Fruit fly (Drosophila melanogaster) whole organism, embryonic: Measurements from ENCODE around the gene ver.
A peak's percentile ranks its signal among the peaks of the same experiment; 100 is the strongest.

Source experiments
- Bgb ChIP-seq: fragments of 200-800 bp; sonication (Bioruptor generic); IDR thresholded peaks from 2 replicates; pipeline ENCODE4 v1.3.6; 2022; ENCODE audit warnings: missing biosample characterization, missing genetic modification characterization; ENCODE audit not compliant: partially characterized antibody
- Bteb2 ChIP-seq: fragments of 200-800 bp; sonication (Bioruptor generic); optimal IDR thresholded peaks from 2 replicates; lab custom pipeline; 2016; ENCODE audit warnings: missing biosample characterization, missing genetic modification characterization
- CG10366 ChIP-seq: fragments of 200-800 bp; sonication (Bioruptor generic); IDR thresholded peaks from 2 replicates; pipeline ENCODE4 v1.3.6; 2022; ENCODE audit warnings: missing biosample characterization, missing genetic modification characterization
- CG11504 ChIP-seq: fragments of 200-800 bp; sonication (Bioruptor generic); optimal IDR thresholded peaks from 3 replicates; lab custom pipeline; 2019; ENCODE audit warnings: missing biosample characterization, mild to moderate bottlenecking, missing genetic modification characterization, moderate library complexity
- CG11560 ChIP-seq: fragments of 200-800 bp; sonication (Bioruptor generic); IDR thresholded peaks from 3 replicates; pipeline ENCODE4 v1.3.6; 2022; ENCODE audit warnings: missing biosample characterization, missing genetic modification characterization
- CG12071 ChIP-seq: fragments of 200-800 bp; sonication (Bioruptor generic); optimal IDR thresholded peaks from 3 replicates; lab custom pipeline; 2018; ENCODE audit warnings: missing biosample characterization, mild to moderate bottlenecking, missing genetic modification characterization
- CG12155 ChIP-seq: fragments of 200-800 bp; sonication (Bioruptor generic); optimal IDR thresholded peaks from 3 replicates; lab custom pipeline; 2016; ENCODE audit warnings: missing biosample characterization, missing genetic modification characterization
- CG12236 ChIP-seq: fragments of 200-800 bp; sonication (Bioruptor generic); optimal IDR thresholded peaks from 2 replicates; lab custom pipeline; 2016; ENCODE audit warnings: missing biosample characterization, missing genetic modification characterization
- CG12391 ChIP-seq: fragments of 200-800 bp; sonication (Bioruptor generic); optimal IDR thresholded peaks from 3 replicates; lab custom pipeline; 2018; ENCODE audit warnings: missing biosample characterization, mild to moderate bottlenecking, missing genetic modification characterization, moderate library complexity
- CG14014 ChIP-seq: fragments of 200-800 bp; sonication (Bioruptor generic); IDR thresholded peaks from 2 replicates; pipeline ENCODE4 v1.3.6; 2022; ENCODE audit warnings: missing biosample characterization, missing genetic modification characterization
- CG14050 ChIP-seq: fragments of 200-800 bp; sonication (Bioruptor generic); IDR thresholded peaks from 3 replicates; pipeline ENCODE4 v1.3.6; 2022; ENCODE audit warnings: missing biosample characterization, missing genetic modification characterization
- CG15269 ChIP-seq: fragments of 200-800 bp; sonication (Bioruptor generic); optimal IDR thresholded peaks from 2 replicates; lab custom pipeline; 2018; ENCODE audit warnings: missing biosample characterization, mild to moderate bottlenecking, missing genetic modification characterization, moderate library complexity
- CG16813 ChIP-seq: fragments of 200-800 bp; sonication (Bioruptor generic); IDR thresholded peaks from 3 replicates; pipeline ENCODE4 v1.3.6; 2022; ENCODE audit warnings: missing biosample characterization, missing genetic modification characterization; ENCODE audit not compliant: partially characterized antibody
- CG17359 ChIP-seq: fragments of 200-800 bp; sonication (Bioruptor generic); optimal IDR thresholded peaks from 3 replicates; lab custom pipeline; 2018; ENCODE audit warnings: missing biosample characterization, mild to moderate bottlenecking, missing genetic modification characterization, moderate library complexity
- CG1792 ChIP-seq: fragments of 200-800 bp; sonication (Bioruptor generic); optimal IDR thresholded peaks from 2 replicates; lab custom pipeline; 2016; ENCODE audit warnings: missing biosample characterization, missing genetic modification characterization
- CG32767 ChIP-seq: fragments of 200-800 bp; sonication (Bioruptor generic); IDR thresholded peaks from 2 replicates; pipeline ENCODE4 v1.3.6; 2022; ENCODE audit warnings: missing biosample characterization, missing genetic modification characterization
- CG42726 ChIP-seq: fragments of 200-800 bp; sonication (Bioruptor generic); IDR thresholded peaks from 2 replicates; pipeline ENCODE4 v1.3.6; 2022; ENCODE audit warnings: missing biosample characterization, missing genetic modification characterization; ENCODE audit not compliant: partially characterized antibody
- CG4617 ChIP-seq: fragments of 200-800 bp; sonication (Bioruptor generic); optimal IDR thresholded peaks from 3 replicates; lab custom pipeline; 2016; ENCODE audit warnings: missing biosample characterization, missing genetic modification characterization, borderline replicate concordance
- CG4854 ChIP-seq: fragments of 200-800 bp; sonication (Bioruptor generic); optimal IDR thresholded peaks from 2 replicates; lab custom pipeline; 2016; ENCODE audit warnings: missing biosample characterization, missing genetic modification characterization, inconsistent platforms
- CG5953 ChIP-seq: fragments of 200-800 bp; sonication (Bioruptor generic); IDR thresholded peaks from 2 replicates; pipeline ENCODE4 v1.3.6; 2022; ENCODE audit warnings: missing biosample characterization, missing genetic modification characterization
- CG6175 ChIP-seq: fragments of 200-800 bp; sonication (Bioruptor generic); IDR thresholded peaks from 3 replicates; pipeline ENCODE4 v1.3.6; 2022; ENCODE audit warnings: missing biosample characterization, missing genetic modification characterization
- CG7372 ChIP-seq: fragments of 200-800 bp; sonication (Bioruptor generic); IDR thresholded peaks from 2 replicates; pipeline ENCODE4 v1.3.6; 2022; ENCODE audit warnings: missing biosample characterization, missing genetic modification characterization
- CG7963 ChIP-seq: fragments of 200-800 bp; sonication (Bioruptor generic); IDR thresholded peaks from 3 replicates; pipeline ENCODE4 v1.3.6; 2022; ENCODE audit warnings: missing biosample characterization, missing genetic modification characterization; ENCODE audit not compliant: partially characterized antibody
- CG7987 ChIP-seq: fragments of 200-800 bp; sonication (Bioruptor generic); optimal IDR thresholded peaks from 2 replicates; lab custom pipeline; 2018; ENCODE audit warnings: missing biosample characterization, mild to moderate bottlenecking, missing genetic modification characterization, moderate library complexity
- CHES-1-like ChIP-seq: fragments of 200-800 bp; sonication (Bioruptor generic); optimal IDR thresholded peaks from 2 replicates; lab custom pipeline; 2016; ENCODE audit warnings: missing biosample characterization, missing genetic modification characterization
- Chrac-16 ChIP-seq: fragments of 200-800 bp; sonication (Bioruptor generic); optimal IDR thresholded peaks from 3 replicates; lab custom pipeline; 2016; ENCODE audit warnings: missing biosample characterization, missing genetic modification characterization
- E2f1 ChIP-seq: fragments of 200-800 bp; sonication (Bioruptor generic); IDR thresholded peaks from 2 replicates; pipeline ENCODE4 v1.3.6; 2022; ENCODE audit warnings: missing biosample characterization, missing genetic modification characterization
- Ets97D ChIP-seq: fragments of 200-800 bp; sonication (Bioruptor generic); optimal IDR thresholded peaks from 3 replicates; lab custom pipeline; 2016; ENCODE audit warnings: missing biosample characterization, missing genetic modification characterization
- HLH3B ChIP-seq: fragments of 200-800 bp; sonication (Bioruptor generic); IDR thresholded peaks from 2 replicates; pipeline ENCODE4 v1.3.6; 2022; ENCODE audit warnings: missing biosample characterization, missing genetic modification characterization
- MBD-R2 ChIP-seq: fragments of 200-800 bp; sonication (Bioruptor generic); IDR thresholded peaks from 2 replicates; pipeline ENCODE4 v1.3.6; 2022; ENCODE audit warnings: missing biosample characterization, missing genetic modification characterization
- Myb ChIP-seq: fragments of 200-800 bp; sonication (Bioruptor generic); optimal IDR thresholded peaks from 2 replicates; lab custom pipeline; 2016; ENCODE audit warnings: missing biosample characterization, missing genetic modification characterization
- NfI ChIP-seq: fragments of 200-800 bp; sonication (Bioruptor generic); optimal IDR thresholded peaks from 3 replicates; lab custom pipeline; 2018; ENCODE audit warnings: missing biosample characterization, mild to moderate bottlenecking, missing genetic modification characterization, moderate library complexity
- Vsx1 ChIP-seq: fragments of 200-800 bp; sonication (Bioruptor generic); optimal IDR thresholded peaks from 2 replicates; lab custom pipeline; 2017; ENCODE audit warnings: missing biosample characterization, mild to moderate bottlenecking, missing genetic modification characterization, missing genetic modification reagents
- amos ChIP-seq: fragments of 200-800 bp; sonication (Bioruptor generic); IDR thresholded peaks from 2 replicates; pipeline ENCODE4 v1.3.6; 2022; ENCODE audit warnings: missing biosample characterization, missing genetic modification characterization; ENCODE audit not compliant: partially characterized antibody
- bbx ChIP-seq: fragments of 200-800 bp; sonication (Bioruptor generic); IDR thresholded peaks from 2 replicates; pipeline ENCODE4 v1.3.6; 2022; ENCODE audit warnings: missing biosample characterization, missing genetic modification characterization; ENCODE audit not compliant: partially characterized antibody
- bigmax ChIP-seq: fragments of 200-800 bp; sonication (Bioruptor generic); optimal IDR thresholded peaks from 2 replicates; lab custom pipeline; 2018; ENCODE audit warnings: missing biosample characterization, mild to moderate bottlenecking, missing genetic modification characterization
- btn ChIP-seq: fragments of 200-800 bp; sonication (Bioruptor generic); optimal IDR thresholded peaks from 2 replicates; lab custom pipeline; 2016; ENCODE audit warnings: missing biosample characterization, missing genetic modification characterization
- gem ChIP-seq: fragments of 200-800 bp; sonication (Bioruptor generic); optimal IDR thresholded peaks from 2 replicates; lab custom pipeline; 2019; ENCODE audit warnings: missing biosample characterization, mild to moderate bottlenecking, missing genetic modification characterization, moderate library complexity
- hb ChIP-seq: fragments of 200-800 bp; sonication (Bioruptor generic); IDR thresholded peaks from 3 replicates; pipeline ENCODE4 v1.3.6; 2022; ENCODE audit warnings: missing biosample characterization, missing genetic modification characterization; ENCODE audit not compliant: partially characterized antibody
- inv ChIP-seq: fragments of 200-800 bp; sonication (Bioruptor generic); IDR thresholded peaks from 2 replicates; pipeline ENCODE4 v1.3.6; 2022; ENCODE audit warnings: missing biosample characterization, missing genetic modification characterization; ENCODE audit not compliant: partially characterized antibody
- maf-S ChIP-seq: fragments of 200-800 bp; sonication (Bioruptor generic); optimal IDR thresholded peaks from 2 replicates; lab custom pipeline; 2016; ENCODE audit warnings: missing biosample characterization, missing genetic modification characterization
- onecut ChIP-seq: fragments of 200-800 bp; sonication (Bioruptor generic); IDR thresholded peaks from 2 replicates; pipeline ENCODE4 v1.3.6; 2022; ENCODE audit warnings: missing biosample characterization, missing genetic modification characterization
- phol ChIP-seq: fragments of 200-800 bp; sonication (Bioruptor generic); optimal IDR thresholded peaks from 3 replicates; lab custom pipeline; 2018; ENCODE audit warnings: missing biosample characterization, mild to moderate bottlenecking, missing genetic modification characterization, moderate library complexity
- slp2 ChIP-seq: fragments of 200-800 bp; sonication (Bioruptor generic); optimal IDR thresholded peaks from 2 replicates; lab custom pipeline; 2016; ENCODE audit warnings: missing biosample characterization, missing genetic modification characterization
- stc ChIP-seq: fragments of 200-800 bp; sonication (Bioruptor generic); IDR thresholded peaks from 2 replicates; pipeline ENCODE4 v1.3.6; 2022; ENCODE audit warnings: missing biosample characterization, missing genetic modification characterization
- tio ChIP-seq: fragments of 200-800 bp; sonication (Bioruptor generic); optimal IDR thresholded peaks from 2 replicates; lab custom pipeline; 2017; ENCODE audit warnings: missing biosample characterization, missing genetic modification characterization, inconsistent platforms
- tna ChIP-seq: fragments of 200-800 bp; sonication (Bioruptor generic); IDR thresholded peaks from 2 replicates; pipeline ENCODE4 v1.3.6; 2022; ENCODE audit warnings: missing biosample characterization, missing genetic modification characterization; ENCODE audit not compliant: partially characterized antibody
- toy ChIP-seq: fragments of 200-800 bp; sonication (Bioruptor generic); IDR thresholded peaks from 2 replicates; pipeline ENCODE4 v1.3.6; 2022; ENCODE audit warnings: missing biosample characterization, missing genetic modification characterization
- vnd ChIP-seq: fragments of 200-800 bp; sonication (Bioruptor generic); IDR thresholded peaks from 3 replicates; pipeline ENCODE4 v1.3.6; 2022; ENCODE audit warnings: missing biosample characterization, missing genetic modification characterization; ENCODE audit not compliant: partially characterized antibody

The ver gene

dm6 chr3L:12484948-12485347 lies 38.8 kb upstream of the ver start, which contains the start of gene CG10663 (continued):
- TF ChIP-seq amos (GFP tag; lab: Robert Waterston, UW), result no peak; the same call in 1 of the 2 replicates
- no peak for TF ChIP-seq CG4617 (GFP tag; lab: Kevin White, UChicago)
- TF ChIP-seq Chrac-16 (GFP tag; lab: Kevin White, UChicago), result peak; percentile 6
- TF ChIP-seq CG4854, result no peak
- TF ChIP-seq tio (GFP tag; lab: Kevin White, UChicago), result no peak
- no peak for TF ChIP-seq CHES-1-like (GFP tag; lab: Kevin White, UChicago)
- TF ChIP-seq maf-S, result no peak
- TF ChIP-seq CG12071 (GFP tag; lab: Kevin White, UChicago), result peak; percentile 0
- TF ChIP-seq CG11560 (tag; lab: Robert Waterston, UW), result no peak
- TF ChIP-seq CG5953 (GFP tag; lab: Robert Waterston, UW), result no peak
- TF ChIP-seq btn (GFP tag; lab: Kevin White, UChicago), result no peak
- no peak for TF ChIP-seq CG7372 (GFP tag; lab: Robert Waterston, UW)
- no peak for TF ChIP-seq Myb
- 0 out of 3 replicates have a peak, but pooled peaks have one; percentile 15 for TF ChIP-seq CG6175
- TF ChIP-seq slp2 (GFP tag; lab: Kevin White, UChicago), result no peak
- TF ChIP-seq CG1792 (GFP tag; lab: Kevin White, UChicago), result no peak
- TF ChIP-seq CG14050 (GFP tag; lab: Robert Waterston, UW), result no peak
- TF ChIP-seq phol, result no peak
- peak; percentile 53; the same call in 2 of the 3 replicates for TF ChIP-seq CG7963 (GFP tag; lab: Robert Waterston, UW)
- TF ChIP-seq HLH3B (GFP tag; lab: Robert Waterston, UW), result peak; percentile 45
- peak; percentile 30; the same call in 1 of the 2 replicates for TF ChIP-seq stc (GFP tag; lab: Robert Waterston, UW)
- no peak for TF ChIP-seq Ets97D (GFP tag; lab: Kevin White, UChicago)
- 0 out of 2 replicates have a peak, but pooled peaks have one; percentile 25 for TF ChIP-seq onecut (GFP tag; lab: Robert Waterston, UW)
- TF ChIP-seq CG16813 (GFP tag; lab: Robert Waterston, UW), result peak; percentile 43; the same call in 1 of the 3 replicates
- peak; percentile 5 for TF ChIP-seq gem
- no peak for TF ChIP-seq CG12236 (GFP tag; lab: Kevin White, UChicago)
- TF ChIP-seq CG11504 (tag; lab: Kevin White, UChicago), result peak; percentile 85
- 0 out of 2 replicates have a peak, but pooled peaks have one; percentile 10 for TF ChIP-seq MBD-R2 (GFP tag; lab: Robert Waterston, UW)
- peak; percentile 20 for TF ChIP-seq NfI
- peak; percentile 41; the same call in 1 of the 2 replicates for TF ChIP-seq Bgb (GFP tag; lab: Robert Waterston, UW)
- TF ChIP-seq toy (GFP tag; lab: Robert Waterston, UW), result no peak
- TF ChIP-seq bbx (GFP tag; lab: Robert Waterston, UW), result peak; percentile 60; the same call in 1 of the 2 replicates
- peak; percentile 11 for TF ChIP-seq CG12391 (tag; lab: Kevin White, UChicago)
- TF ChIP-seq inv, result no peak
- 0 out of 2 replicates have a peak, but pooled peaks have one; percentile 13 for TF ChIP-seq CG42726 (GFP tag; lab: Robert Waterston, UW)
- no peak for TF ChIP-seq CG17359 (tag; lab: Kevin White, UChicago)
- no peak for TF ChIP-seq CG12155
- no peak for TF ChIP-seq vnd
- TF ChIP-seq CG15269 (tag; lab: Kevin White, UChicago), result peak; percentile 8
- TF ChIP-seq E2f1 (GFP tag; lab: Robert Waterston, UW), result 0 out of 2 replicates have a peak, but pooled peaks have one; percentile 12
- TF ChIP-seq CG14014 (GFP tag; lab: Robert Waterston, UW), result peak; percentile 32; the same call in 1 of the 2 replicates
- peak; percentile 51; the same call in 1 of the 3 replicates for TF ChIP-seq hb (GFP tag; lab: Robert Waterston, UW)
- no peak for TF ChIP-seq CG7987
- peak; percentile 51; the same call in 1 of the 2 replicates for TF ChIP-seq tna
- no peak for TF ChIP-seq CG32767
- TF ChIP-seq Vsx1, result no peak
- TF ChIP-seq Bteb2 (GFP tag; lab: Kevin White, UChicago), result no peak
- no peak for TF ChIP-seq bigmax
- no peak for TF ChIP-seq CG10366
